Fruit fly (Drosophila melanogaster) whole organism, prepupa: ENCODE data around the gene CG34376.

Experiments
- Blimp-1 ChIP-seq: fragments of 200-800 bp; sonication (Bioruptor generic); optimal IDR thresholded peaks from 3 replicates; lab custom pipeline; 2017; ENCODE audit warnings: missing biosample characterization, missing genetic modification characterization, mild to moderate bottlenecking, moderate library complexity, missing genetic modification reagents
- CG10631 ChIP-seq: fragments of 200-800 bp; sonication (Bioruptor generic); optimal IDR thresholded peaks from 2 replicates; lab custom pipeline; 2016; ENCODE audit warnings: missing biosample characterization, missing genetic modification characterization
- CG11294 ChIP-seq: fragments of 200-800 bp; sonication (Bioruptor generic); IDR thresholded peaks from 2 replicates; pipeline ENCODE4 v1.3.6; 2022; ENCODE audit warnings: missing biosample characterization, missing genetic modification characterization
- CG11902 ChIP-seq: fragments of 200-800 bp; sonication (Bioruptor generic); optimal IDR thresholded peaks from 3 replicates; lab custom pipeline; 2016; ENCODE audit warnings: missing biosample characterization, missing genetic modification characterization
- CG1621 ChIP-seq: fragments of 200-800 bp; sonication (Bioruptor generic); optimal IDR thresholded peaks from 3 replicates; lab custom pipeline; 2018; ENCODE audit warnings: missing biosample characterization, mild to moderate bottlenecking, missing genetic modification characterization
- CG16779 ChIP-seq: fragments of 200-800 bp; sonication (Bioruptor generic); optimal IDR thresholded peaks from 3 replicates; lab custom pipeline; 2017; ENCODE audit warnings: missing biosample characterization, mild to moderate bottlenecking, missing genetic modification characterization
- CG3032 ChIP-seq: fragments of 200-800 bp; optimal IDR thresholded peaks from 2 replicates; lab custom pipeline; 2019; ENCODE audit warnings: missing biosample characterization, mild to moderate bottlenecking, missing genetic modification characterization, moderate library complexity
- CG31627 ChIP-seq: fragments of 200-800 bp; sonication (Bioruptor generic); optimal IDR thresholded peaks from 3 replicates; lab custom pipeline; 2016; ENCODE audit warnings: missing biosample characterization, missing genetic modification characterization
- CG32006 ChIP-seq: fragments of 200-800 bp; sonication (Bioruptor generic); optimal IDR thresholded peaks from 3 replicates; lab custom pipeline; 2017; ENCODE audit warnings: missing biosample characterization, mild to moderate bottlenecking, missing genetic modification characterization
- CG3919 ChIP-seq: fragments of 200-800 bp; sonication (Bioruptor generic); optimal IDR thresholded peaks from 3 replicates; lab custom pipeline; 2016; ENCODE audit warnings: missing biosample characterization, missing genetic modification characterization
- CG4318 ChIP-seq: fragments of 200-800 bp; sonication (Bioruptor generic); optimal IDR thresholded peaks from 3 replicates; lab custom pipeline; 2017; ENCODE audit warnings: missing biosample characterization, mild to moderate bottlenecking, missing genetic modification characterization
- CG6163 ChIP-seq: fragments of 200-800 bp; sonication (Bioruptor generic); IDR thresholded peaks from 3 replicates; pipeline ENCODE4 v1.3.6; 2022; ENCODE audit warnings: missing biosample characterization, missing genetic modification characterization
- CG6792 ChIP-seq: fragments of 200-800 bp; sonication (Bioruptor generic); optimal IDR thresholded peaks from 3 replicates; lab custom pipeline; 2016; ENCODE audit warnings: missing biosample characterization, missing genetic modification characterization
- CG6808 ChIP-seq: fragments of 200-800 bp; sonication (Bioruptor generic); optimal IDR thresholded peaks from 3 replicates; lab custom pipeline; 2017; ENCODE audit warnings: missing biosample characterization, missing genetic modification characterization, mild to moderate bottlenecking, moderate library complexity, missing genetic modification reagents
- CG6854 ChIP-seq: fragments of 200-800 bp; sonication (Bioruptor generic); optimal IDR thresholded peaks from 2 replicates; lab custom pipeline; 2017; ENCODE audit warnings: missing biosample characterization, mild to moderate bottlenecking, missing genetic modification characterization
- CG8119 ChIP-seq: fragments of 200-800 bp; sonication (Bioruptor generic); IDR thresholded peaks from 3 replicates; pipeline ENCODE4 v1.3.6; 2022; ENCODE audit warnings: missing biosample characterization, missing genetic modification characterization
- CG8319 ChIP-seq: fragments of 200-800 bp; sonication (Bioruptor generic); optimal IDR thresholded peaks from 3 replicates; lab custom pipeline; 2016; ENCODE audit warnings: missing biosample characterization, missing genetic modification characterization
- CG8632 ChIP-seq: fragments of 200-800 bp; sonication (Bioruptor generic); optimal IDR thresholded peaks from 3 replicates; lab custom pipeline; 2016; ENCODE audit warnings: missing biosample characterization, missing genetic modification characterization
- CG9139 ChIP-seq: fragments of 200-800 bp; sonication (Bioruptor generic); optimal IDR thresholded peaks from 3 replicates; lab custom pipeline; 2017; ENCODE audit warnings: missing biosample characterization, mild to moderate bottlenecking, missing genetic modification characterization
- Eip75B ChIP-seq: fragments of 200-800 bp; sonication (Bioruptor generic); optimal IDR thresholded peaks from 3 replicates; lab custom pipeline; 2016; ENCODE audit warnings: missing biosample characterization, missing genetic modification characterization
- Eip78C ChIP-seq: fragments of 200-800 bp; sonication (Bioruptor generic); peaks from one replicate; lab custom pipeline; 2016; ENCODE audit warnings: missing biosample characterization, missing genetic modification characterization
- Eip93F ChIP-seq: fragments of 200-800 bp; sonication (Bioruptor generic); optimal IDR thresholded peaks from 2 replicates; lab custom pipeline; 2016; ENCODE audit warnings: missing biosample characterization, mild to moderate bottlenecking, missing genetic modification characterization
- Ets96B ChIP-seq: fragments of 200-800 bp; optimal IDR thresholded peaks from 2 replicates; lab custom pipeline; 2019; ENCODE audit warnings: missing biosample characterization, mild to moderate bottlenecking, missing genetic modification characterization, moderate library complexity
- Hr38 ChIP-seq: sonication (Bioruptor generic); optimal IDR thresholded peaks from 2 replicates; lab custom pipeline; 2016; ENCODE audit warnings: missing biosample characterization, missing genetic modification characterization
- Hr4 ChIP-seq: fragments of 200-800 bp; sonication (Bioruptor generic); optimal IDR thresholded peaks from 3 replicates; lab custom pipeline; 2016; ENCODE audit warnings: missing biosample characterization, missing genetic modification characterization
- Lpt ChIP-seq: fragments of 200-800 bp; sonication (Bioruptor generic); optimal IDR thresholded peaks from 3 replicates; lab custom pipeline; 2016; ENCODE audit warnings: missing biosample characterization, missing genetic modification characterization
- Met ChIP-seq: fragments of 200-800 bp; sonication (Bioruptor generic); optimal IDR thresholded peaks from 3 replicates; lab custom pipeline; 2016; ENCODE audit warnings: missing biosample characterization, missing genetic modification characterization
- Sox14 ChIP-seq: fragments of 200-800 bp; sonication (Bioruptor generic); optimal IDR thresholded peaks from 3 replicates; lab custom pipeline; 2016; ENCODE audit warnings: missing biosample characterization, missing genetic modification characterization
- achi ChIP-seq: fragments of 200-800 bp; sonication (Bioruptor generic); optimal IDR thresholded peaks from 3 replicates; lab custom pipeline; 2016; ENCODE audit warnings: missing biosample characterization, missing genetic modification characterization
- acj6 ChIP-seq: fragments of 200-800 bp; sonication (Bioruptor generic); optimal IDR thresholded peaks from 3 replicates; lab custom pipeline; 2016; ENCODE audit warnings: missing biosample characterization, missing genetic modification characterization
- cyc ChIP-seq: fragments of 200-800 bp; sonication (Bioruptor generic); optimal IDR thresholded peaks from 3 replicates; lab custom pipeline; 2016; ENCODE audit warnings: missing biosample characterization, missing genetic modification characterization
- dac ChIP-seq: fragments of 200-800 bp; sonication (Bioruptor generic); optimal IDR thresholded peaks from 2 replicates; lab custom pipeline; 2017; ENCODE audit warnings: missing biosample characterization, mild to moderate bottlenecking, missing genetic modification characterization
- dsx ChIP-seq: fragments of 200-800 bp; optimal IDR thresholded peaks from 3 replicates; lab custom pipeline; 2019; ENCODE audit warnings: missing biosample characterization, mild to moderate bottlenecking, missing genetic modification characterization, moderate library complexity; ENCODE audit not compliant: poor library complexity, severe bottlenecking
- eg ChIP-seq: fragments of 200-800 bp; sonication (Bioruptor generic); IDR thresholded peaks from 3 replicates; pipeline ENCODE4 v1.3.6; 2022; ENCODE audit warnings: missing biosample characterization, missing genetic modification characterization
- esn ChIP-seq: fragments of 200-800 bp; sonication (Bioruptor generic); optimal IDR thresholded peaks from 2 replicates; lab custom pipeline; 2016; ENCODE audit warnings: missing biosample characterization, mild to moderate bottlenecking, missing genetic modification characterization, moderate library complexity
- fd59A ChIP-seq: fragments of 200-800 bp; sonication (Bioruptor generic); optimal IDR thresholded peaks from 2 replicates; lab custom pipeline; 2017; ENCODE audit warnings: missing biosample characterization, mild to moderate bottlenecking, missing genetic modification characterization, missing genetic modification reagents
- fd85E ChIP-seq: fragments of 200-800 bp; sonication (Bioruptor generic); optimal IDR thresholded peaks from 3 replicates; lab custom pipeline; 2016; ENCODE audit warnings: missing biosample characterization, missing genetic modification characterization
- fkh ChIP-seq: fragments of 200-800 bp; sonication (Bioruptor generic); optimal IDR thresholded peaks from 3 replicates; lab custom pipeline; 2017; ENCODE audit warnings: missing biosample characterization, mild to moderate bottlenecking, missing genetic modification characterization, moderate library complexity
- lz ChIP-seq: fragments of 200-800 bp; sonication (Bioruptor generic); optimal IDR thresholded peaks from 3 replicates; lab custom pipeline; 2016; ENCODE audit warnings: missing biosample characterization, missing genetic modification characterization
- net ChIP-seq: fragments of 200-800 bp; sonication (Bioruptor generic); optimal IDR thresholded peaks from 3 replicates; lab custom pipeline; 2016; ENCODE audit warnings: missing biosample characterization, missing genetic modification characterization
- pdm3 ChIP-seq: fragments of 200-800 bp; sonication (Bioruptor generic); optimal IDR thresholded peaks from 3 replicates; lab custom pipeline; 2016; ENCODE audit warnings: missing biosample characterization, missing genetic modification characterization
- spab ChIP-seq: fragments of 200-800 bp; sonication (Bioruptor generic); optimal IDR thresholded peaks from 2 replicates; lab custom pipeline; 2017; ENCODE audit warnings: missing biosample characterization, mild to moderate bottlenecking, missing genetic modification characterization, missing genetic modification reagents
- ss ChIP-seq, 2 experiments: fragments of 200-800 bp; sonication (Bioruptor generic); optimal IDR thresholded peaks; 2 replicates in 1 of 2; 3 replicates in 1 of 2; lab custom pipeline; 2017 to 2018; ENCODE audit warnings: mild to moderate bottlenecking in 2 of 2, missing biosample characterization in 2 of 2, missing genetic modification characterization in 2 of 2, moderate library complexity in 1 of 2
- svp ChIP-seq: fragments of 200-800 bp; sonication (Bioruptor generic); peaks from one replicate; lab custom pipeline; 2016; ENCODE audit warnings: missing biosample characterization, missing genetic modification characterization
- topi ChIP-seq: fragments of 200-800 bp; sonication (Bioruptor generic); optimal IDR thresholded peaks from 3 replicates; lab custom pipeline; 2016; ENCODE audit warnings: missing biosample characterization, missing genetic modification characterization
- vri ChIP-seq: fragments of 200-800 bp; sonication (Bioruptor generic); optimal IDR thresholded peaks from 3 replicates; lab custom pipeline; 2016; ENCODE audit warnings: missing biosample characterization, mild to moderate bottlenecking, missing genetic modification characterization

Gene CG34376

DNA sequence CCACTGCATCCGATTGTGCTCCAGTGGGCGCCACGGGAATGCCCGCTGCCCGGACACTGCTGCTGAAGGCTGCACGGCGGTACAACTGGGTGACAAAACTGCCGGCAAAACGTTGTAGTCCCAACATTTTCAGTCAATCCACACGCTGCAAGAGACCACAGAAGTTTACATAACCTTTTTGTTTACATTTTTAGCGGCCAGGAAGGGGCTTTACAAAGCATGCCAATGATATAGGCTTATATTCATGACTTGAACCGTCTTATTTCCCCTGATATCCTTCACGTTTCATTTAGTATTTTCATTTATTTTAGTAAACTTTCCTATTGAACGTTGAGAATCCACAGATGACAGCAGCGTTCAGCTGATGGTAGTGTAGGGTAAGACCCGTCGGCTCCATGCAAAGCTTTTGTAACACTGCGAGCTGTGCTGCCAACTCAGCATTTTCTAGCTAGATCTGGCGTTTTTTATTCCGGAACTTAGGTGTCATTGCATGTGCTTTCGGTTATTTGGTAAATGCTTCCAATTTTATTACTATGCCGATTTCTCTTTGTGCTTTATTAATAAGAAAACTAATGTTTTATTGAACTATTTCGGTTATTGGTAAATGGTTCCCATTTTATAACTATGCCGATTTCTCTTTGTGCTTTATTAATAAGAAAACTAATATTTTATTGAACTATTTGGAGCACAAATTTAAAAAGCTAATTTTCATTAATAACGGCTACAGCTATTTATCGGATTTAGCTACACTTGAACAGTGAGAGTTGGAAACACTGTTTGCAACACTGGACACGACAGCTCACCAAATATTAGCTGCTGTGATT is 37.1 kb upstream of the CG34376 start, which contains the start of the genes CG13850 and lqfR (continued):
- peak; percentile 6 for TF ChIP-seq Ets96B (tag; lab: Kevin White, UChicago)
- peak; percentile 83 for TF ChIP-seq CG31627 (GFP tag; lab: Kevin White, UChicago)
- peak; percentile 39 for TF ChIP-seq Lpt (GFP tag; lab: Kevin White, UChicago)
- TF ChIP-seq CG9139 (GFP tag; lab: Kevin White, UChicago): peak; percentile 46
- peak; percentile 65 for TF ChIP-seq CG6792 (GFP tag; lab: Kevin White, UChicago)
- TF ChIP-seq CG8319 (GFP tag; lab: Kevin White, UChicago): peak; percentile 69
- no peak for TF ChIP-seq Eip93F (GFP tag; lab: Kevin White, UChicago)
- peak; percentile 47; the same call in 2 of the 3 replicates for TF ChIP-seq eg (GFP tag; lab: Robert Waterston, UW)
- no peak for TF ChIP-seq CG32006 (GFP tag; lab: Kevin White, UChicago)
- no peak for TF ChIP-seq spab (GFP tag; lab: Kevin White, UChicago)
- TF ChIP-seq CG8632 (GFP tag; lab: Kevin White, UChicago): peak; percentile 71
- peak; percentile 84 for TF ChIP-seq pdm3 (GFP tag; lab: Kevin White, UChicago)
- peak; percentile 18; the same call in 1 of the 2 replicates for TF ChIP-seq CG11294 (GFP tag; lab: Robert Waterston, UW)
- TF ChIP-seq CG4318 (GFP tag; lab: Kevin White, UChicago): no peak
- TF ChIP-seq CG11902 (GFP tag; lab: Kevin White, UChicago): peak; percentile 72
- no peak for TF ChIP-seq CG8119 (GFP tag; lab: Robert Waterston, UW)
- TF ChIP-seq CG6163 (GFP tag; lab: Robert Waterston, UW): peak; percentile 61; the same call in 1 of the 3 replicates
- TF ChIP-seq esn (GFP tag; lab: Kevin White, UChicago): peak; percentile 87
- no peak for TF ChIP-seq CG1621 (tag; lab: Kevin White, UChicago)
- TF ChIP-seq CG3919: peak; percentile 74
- no peak for TF ChIP-seq CG6808
- no peak for TF ChIP-seq Hr38 (GFP tag; lab: Kevin White, UChicago)
- no peak for TF ChIP-seq ss (GFP tag; optimal IDR thresholded peaks at IDR 0.05; lab: Kevin White, UChicago)
- TF ChIP-seq net (GFP tag; lab: Kevin White, UChicago): peak; percentile 55
- peak; percentile 79 for TF ChIP-seq Sox14 (GFP tag; lab: Kevin White, UChicago)
- peak; percentile 80 for TF ChIP-seq CG10631 (GFP tag; lab: Kevin White, UChicago)
- TF ChIP-seq vri (GFP tag; lab: Kevin White, UChicago): peak; percentile 43
- peak; percentile 80 for TF ChIP-seq topi (GFP tag; lab: Kevin White, UChicago)
- TF ChIP-seq lz (GFP tag; lab: Kevin White, UChicago): peak; percentile 81
- TF ChIP-seq achi (GFP tag; lab: Kevin White, UChicago): peak; percentile 79
- no peak for TF ChIP-seq CG16779 (tag; lab: Kevin White, UChicago)
- peak; percentile 82 for TF ChIP-seq cyc
- peak; percentile 79 for TF ChIP-seq Eip75B
- TF ChIP-seq Met (GFP tag; lab: Kevin White, UChicago): peak; percentile 77
- TF ChIP-seq dac (GFP tag; lab: Kevin White, UChicago): no peak

DNA sequence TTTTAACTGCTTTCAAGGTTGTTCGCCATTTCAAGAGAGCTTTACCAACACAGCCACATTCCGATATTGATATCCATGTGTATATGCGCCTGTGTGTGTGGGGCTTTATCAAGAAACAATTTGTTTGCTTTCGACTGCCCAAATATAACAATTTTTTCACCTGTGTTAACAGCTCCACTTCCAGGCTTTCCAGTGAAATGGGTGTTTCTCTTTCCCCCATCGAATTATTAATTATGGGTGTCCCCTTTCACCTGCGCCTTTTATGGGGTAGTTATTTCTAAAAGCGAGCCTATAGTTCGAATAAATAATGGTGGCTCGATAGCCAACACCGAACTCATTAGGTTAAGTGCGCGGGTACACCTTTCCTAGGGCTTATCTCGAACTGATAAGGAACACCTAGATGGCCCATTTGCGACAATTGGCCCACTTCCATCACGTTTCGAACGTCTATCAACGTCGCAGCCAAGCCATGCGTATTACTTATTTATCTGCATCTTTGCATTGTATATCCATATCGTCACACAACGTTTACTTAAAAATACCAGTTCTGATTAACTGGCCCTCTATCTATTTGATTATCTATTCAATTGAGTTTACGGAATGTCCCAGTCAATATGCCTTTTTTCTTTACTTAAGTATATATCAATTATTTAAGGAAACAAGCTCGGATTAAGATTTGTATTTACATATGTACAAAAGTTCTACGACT is 35.9 kb upstream of the CG34376 start:
- TF ChIP-seq CG11294 (GFP tag; lab: Robert Waterston, UW) (no peak), CG11902 (GFP tag; lab: Kevin White, UChicago) (no peak), svp (GFP tag; lab: Kevin White, UChicago) (peak; percentile 73), dsx (GFP tag; lab: Kevin White, UChicago) (no peak), CG1621 (tag; lab: Kevin White, UChicago) (no peak), CG3032 (tag; lab: Kevin White, UChicago) (no peak), vri (GFP tag; lab: Kevin White, UChicago) (peak; percentile 27), acj6 (GFP tag; lab: Kevin White, UChicago) (no peak), ss (GFP tag; optimal IDR thresholded peaks at IDR 0.05; lab: Kevin White, UChicago) (no peak), CG8319 (GFP tag; lab: Kevin White, UChicago) (no peak), topi (GFP tag; lab: Kevin White, UChicago) (no peak), fd85E (GFP tag; lab: Kevin White, UChicago) (no peak), fkh (GFP tag; lab: Kevin White, UChicago) (peak; percentile 86), CG6854 (GFP tag; lab: Kevin White, UChicago) (no peak), fd59A (no peak), CG16779 (tag; lab: Kevin White, UChicago) (no peak), CG8119 (GFP tag; lab: Robert Waterston, UW) (no peak), CG9139 (GFP tag; lab: Kevin White, UChicago) (no peak), Blimp-1 (GFP tag; lab: Kevin White, UChicago) (no peak), Eip78C (peak; percentile 27), Hr4 (GFP tag; lab: Kevin White, UChicago) (no peak), Lpt (GFP tag; lab: Kevin White, UChicago) (no peak)
- TF ChIP-seq, all 60 proteins: peak for 4
